Worm (Caenorhabditis elegans) whole organism, L4 larva: ENCODE measurements around the gene C18H7.11.

ENCODE experiments used
- ama-1 ChIP-seq: fragments of 150-350 bp; optimal IDR thresholded peaks from 2 replicates; lab custom pipeline; 2014; ENCODE audit warnings: inconsistent platforms, mixed read lengths
- ceh-82 ChIP-seq: sonication (generic microtip); optimal IDR thresholded peaks from 2 replicates; lab custom pipeline; 2017; ENCODE audit warnings: missing biosample characterization, missing genetic modification characterization
- daf-12 ChIP-seq: fragments of 150-350 bp; optimal IDR thresholded peaks from 2 replicates; lab custom pipeline; 2014; ENCODE audit warnings: missing biosample characterization, missing genetic modification reagents, missing genetic modification characterization
- dve-1 ChIP-seq: sonication (generic microtip); optimal IDR thresholded peaks from 2 replicates; lab custom pipeline; 2017; ENCODE audit warnings: antibody characterized with exemption, mild to moderate bottlenecking, missing genetic modification characterization, missing compliant biosample characterization; ENCODE audit not compliant: insufficient read depth
- egl-43 ChIP-seq: fragments of 200-800 bp; sonication (Bioruptor generic); IDR thresholded peaks from 2 replicates; pipeline ENCODE4 v1.3.6; 2022; ENCODE audit warnings: missing genetic modification reagents, missing genetic modification characterization, missing compliant biosample characterization
- nhr-111 ChIP-seq: fragments of 200-800 bp; sonication (Bioruptor generic); optimal IDR thresholded peaks from 2 replicates; lab custom pipeline; 2018; ENCODE audit warnings: mild to moderate bottlenecking, missing genetic modification characterization, missing compliant biosample characterization
- nhr-76 ChIP-seq: fragments of 150-350 bp; optimal IDR thresholded peaks from 2 replicates; lab custom pipeline; 2014; ENCODE audit warnings: missing biosample characterization, missing genetic modification characterization
- snpc-4 ChIP-seq: fragments of 150-350 bp; optimal IDR thresholded peaks from 2 replicates; lab custom pipeline; 2014; ENCODE audit warnings: missing biosample characterization, missing genetic modification characterization

ce11 chrIV:554005-554404 lies 42.7 kb upstream of the C18H7.11 start:
- TF ChIP-seq nhr-111 (GFP tag; lab: Kevin White, UChicago) (no peak), nhr-76 (no peak), dve-1 (tag; lab: Kevin White, UChicago) (no peak), daf-12 (no peak), egl-43 (GFP tag; lab: Robert Waterston, UW) (no peak), ama-1 (no peak), ceh-82 (no peak), snpc-4 (no peak)
